Fruit fly (Drosophila melanogaster) whole organism, embryonic: ENCODE data around the gene fwd.

ENCODE experiments used
- Atf3 ChIP-seq: fragments of 200-800 bp; sonication (Bioruptor generic); optimal IDR thresholded peaks from 3 replicates; lab custom pipeline; 2016; ENCODE audit warnings: missing biosample characterization, missing genetic modification characterization
- Bteb2 ChIP-seq: fragments of 200-800 bp; sonication (Bioruptor generic); optimal IDR thresholded peaks from 2 replicates; lab custom pipeline; 2016; ENCODE audit warnings: missing biosample characterization, missing genetic modification characterization
- CG10979 ChIP-seq: fragments of 200-800 bp; sonication (Bioruptor generic); optimal IDR thresholded peaks from 2 replicates; lab custom pipeline; 2018; ENCODE audit warnings: missing biosample characterization, mild to moderate bottlenecking, missing genetic modification characterization, moderate library complexity
- CG11456 ChIP-seq: fragments of 200-800 bp; sonication (Bioruptor generic); IDR thresholded peaks from 3 replicates; pipeline ENCODE4 v1.3.6; 2022; ENCODE audit warnings: missing biosample characterization, missing genetic modification characterization
- CG12744 ChIP-seq: fragments of 200-800 bp; sonication (Bioruptor generic); optimal IDR thresholded peaks from 2 replicates; lab custom pipeline; 2016; ENCODE audit warnings: missing biosample characterization, missing genetic modification characterization
- CG14710 ChIP-seq: fragments of 200-800 bp; sonication (Bioruptor generic); optimal IDR thresholded peaks from 3 replicates; lab custom pipeline; 2019; ENCODE audit warnings: missing biosample characterization, mild to moderate bottlenecking, missing genetic modification characterization, moderate library complexity
- CG15011 ChIP-seq: fragments of 200-800 bp; sonication (Bioruptor generic); optimal IDR thresholded peaks from 3 replicates; lab custom pipeline; 2018; ENCODE audit warnings: missing biosample characterization, mild to moderate bottlenecking, missing genetic modification characterization
- CG15514 ChIP-seq: fragments of 200-800 bp; sonication (Bioruptor generic); optimal IDR thresholded peaks from 3 replicates; lab custom pipeline; 2017; ENCODE audit warnings: missing biosample characterization, missing genetic modification characterization, mild to moderate bottlenecking, moderate library complexity, missing genetic modification reagents
- CG15696 ChIP-seq: fragments of 200-800 bp; sonication (Bioruptor generic); optimal IDR thresholded peaks from 2 replicates; lab custom pipeline; 2019; ENCODE audit warnings: missing biosample characterization, mild to moderate bottlenecking, missing genetic modification characterization, moderate library complexity
- CG17186 ChIP-seq: fragments of 200-800 bp; sonication (Bioruptor generic); optimal IDR thresholded peaks from 3 replicates; lab custom pipeline; 2017; ENCODE audit warnings: missing biosample characterization, missing genetic modification reagents, missing genetic modification characterization
- CG17829 ChIP-seq: fragments of 200-800 bp; optimal IDR thresholded peaks from 2 replicates; lab custom pipeline; 2019; ENCODE audit warnings: missing biosample characterization, mild to moderate bottlenecking, missing genetic modification characterization, moderate library complexity
- CG18011 ChIP-seq: fragments of 200-800 bp; sonication (Bioruptor generic); optimal IDR thresholded peaks from 2 replicates; lab custom pipeline; 2017; ENCODE audit warnings: missing biosample characterization, missing genetic modification characterization, mild to moderate bottlenecking, moderate library complexity, missing genotype
- CG33213 ChIP-seq: fragments of 200-800 bp; sonication (Bioruptor generic); optimal IDR thresholded peaks from 3 replicates; lab custom pipeline; 2016; ENCODE audit warnings: missing biosample characterization, missing genetic modification characterization
- CG4820 ChIP-seq: fragments of 200-800 bp; sonication (Bioruptor generic); optimal IDR thresholded peaks from 3 replicates; lab custom pipeline; 2016; ENCODE audit warnings: missing biosample characterization, missing genetic modification characterization
- CG7372 ChIP-seq: fragments of 200-800 bp; sonication (Bioruptor generic); IDR thresholded peaks from 2 replicates; pipeline ENCODE4 v1.3.6; 2022; ENCODE audit warnings: missing biosample characterization, missing genetic modification characterization
- CG7556 ChIP-seq: fragments of 200-800 bp; sonication (Bioruptor generic); optimal IDR thresholded peaks from 2 replicates; lab custom pipeline; 2017; ENCODE audit warnings: missing biosample characterization, mild to moderate bottlenecking, missing genetic modification characterization
- CG8089 ChIP-seq: fragments of 200-800 bp; sonication (Bioruptor generic); optimal IDR thresholded peaks from 3 replicates; lab custom pipeline; 2016; ENCODE audit warnings: missing biosample characterization, missing genetic modification characterization
- CG9797 ChIP-seq: fragments of 200-800 bp; sonication (Bioruptor generic); optimal IDR thresholded peaks from 3 replicates; lab custom pipeline; 2018; ENCODE audit warnings: missing biosample characterization, mild to moderate bottlenecking, missing genetic modification characterization
- CHES-1-like ChIP-seq: fragments of 200-800 bp; sonication (Bioruptor generic); optimal IDR thresholded peaks from 2 replicates; lab custom pipeline; 2016; ENCODE audit warnings: missing biosample characterization, missing genetic modification characterization
- CrebB ChIP-seq: fragments of 200-800 bp; sonication (Bioruptor generic); optimal IDR thresholded peaks from 3 replicates; lab custom pipeline; 2018; ENCODE audit warnings: missing biosample characterization, mild to moderate bottlenecking, missing genetic modification characterization
- D19B ChIP-seq: fragments of 200-800 bp; sonication (Bioruptor generic); optimal IDR thresholded peaks from 2 replicates; lab custom pipeline; 2017; ENCODE audit warnings: missing biosample characterization, mild to moderate bottlenecking, missing genetic modification characterization
- Dll ChIP-seq: fragments of 200-800 bp; sonication (Bioruptor generic); IDR thresholded peaks from 4 replicates; pipeline ENCODE4 v1.3.6; 2022; ENCODE audit warnings: missing biosample characterization, missing genetic modification characterization; ENCODE audit not compliant: partially characterized antibody
- H2.0 ChIP-seq: fragments of 200-800 bp; sonication (Bioruptor generic); IDR thresholded peaks from 2 replicates; pipeline ENCODE4 v1.3.6; 2022; ENCODE audit warnings: missing biosample characterization, missing genetic modification characterization
- HLH4C ChIP-seq: fragments of 200-800 bp; sonication (Bioruptor generic); IDR thresholded peaks from 3 replicates; pipeline ENCODE4 v1.3.6; 2022; ENCODE audit warnings: missing biosample characterization, missing genetic modification characterization; ENCODE audit not compliant: partially characterized antibody
- Mes4 ChIP-seq: fragments of 200-800 bp; sonication (Bioruptor generic); optimal IDR thresholded peaks from 2 replicates; lab custom pipeline; 2016; ENCODE audit warnings: missing biosample characterization, missing genetic modification characterization
- Nf-YB ChIP-seq: fragments of 200-800 bp; sonication (Bioruptor generic); optimal IDR thresholded peaks from 3 replicates; lab custom pipeline; 2019; ENCODE audit warnings: missing biosample characterization, mild to moderate bottlenecking, missing genetic modification characterization, moderate library complexity
- Optix ChIP-seq: fragments of 200-800 bp; sonication (Bioruptor generic); IDR thresholded peaks from 3 replicates; pipeline ENCODE4 v1.3.6; 2022; ENCODE audit warnings: missing biosample characterization, missing genetic modification characterization
- Scr ChIP-seq: fragments of 200-800 bp; sonication (Bioruptor generic); IDR thresholded peaks from 2 replicates; pipeline ENCODE4 v1.3.6; 2022; ENCODE audit warnings: missing biosample characterization, missing genetic modification characterization; ENCODE audit not compliant: partially characterized antibody
- Side ChIP-seq: fragments of 200-800 bp; sonication (Bioruptor generic); optimal IDR thresholded peaks from 2 replicates; lab custom pipeline; 2016; ENCODE audit warnings: missing biosample characterization, missing genetic modification characterization
- Sry-δ ChIP-seq: fragments of 200-800 bp; sonication (Bioruptor generic); optimal IDR thresholded peaks from 2 replicates; lab custom pipeline; 2016; ENCODE audit warnings: missing biosample characterization, missing genetic modification characterization
- Ssrp ChIP-seq: fragments of 200-800 bp; sonication (Bioruptor generic); optimal IDR thresholded peaks from 2 replicates; lab custom pipeline; 2018; ENCODE audit warnings: missing biosample characterization, mild to moderate bottlenecking, missing genetic modification characterization, moderate library complexity
- Xrp1 ChIP-seq: fragments of 200-800 bp; sonication (Bioruptor generic); IDR thresholded peaks from 2 replicates; pipeline ENCODE4 v1.3.6; 2022; ENCODE audit warnings: missing biosample characterization, missing genetic modification characterization
- ci ChIP-seq: fragments of 200-800 bp; sonication (Bioruptor generic); IDR thresholded peaks from 3 replicates; pipeline ENCODE4 v1.3.6; 2022; ENCODE audit warnings: missing biosample characterization, missing genetic modification characterization
- crp ChIP-seq, 2 experiments: fragments of 200-800 bp; sonication (Bioruptor generic); optimal IDR thresholded peaks; 2 replicates in 1 of 2; 3 replicates in 1 of 2; lab custom pipeline; 2017; ENCODE audit warnings: missing biosample characterization in 2 of 2, missing genetic modification characterization in 2 of 2, mild to moderate bottlenecking in 1 of 2, moderate library complexity in 1 of 2
- dm ChIP-seq: fragments of 200-800 bp; sonication (Bioruptor generic); optimal IDR thresholded peaks from 3 replicates; lab custom pipeline; 2016; ENCODE audit warnings: missing biosample characterization, missing genetic modification characterization
- dysf ChIP-seq: fragments of 200-800 bp; sonication (Bioruptor generic); IDR thresholded peaks from 3 replicates; pipeline ENCODE4 v1.3.6; 2022; ENCODE audit warnings: missing biosample characterization, missing genetic modification characterization
- ems ChIP-seq: fragments of 200-800 bp; sonication (Bioruptor generic); optimal IDR thresholded peaks from 3 replicates; lab custom pipeline; 2016; ENCODE audit warnings: missing biosample characterization, missing genetic modification characterization
- fu2 ChIP-seq: fragments of 200-800 bp; sonication (Bioruptor generic); optimal IDR thresholded peaks from 2 replicates; lab custom pipeline; 2016; ENCODE audit warnings: missing biosample characterization, missing genetic modification characterization
- h ChIP-seq: fragments of >200 bp; optimal IDR thresholded peaks from 2 replicates; lab custom pipeline; 2017
- insv ChIP-seq, 2 experiments: fragments of 200-800 bp; sonication (Bioruptor generic); optimal IDR thresholded peaks; 3 replicates each; lab custom pipeline; 2016 to 2018; ENCODE audit warnings: missing biosample characterization in 2 of 2, missing genetic modification characterization in 2 of 2
- lola ChIP-seq, 3 experiments: fragments of >200 bp in 2 of 3; fragments of 200-800 bp in 1 of 3; sonication (Bioruptor generic) in 1 of 3; optimal IDR thresholded peaks; 2 replicates each; lab custom pipeline; 2017 to 2019; ENCODE audit warnings: missing biosample characterization in 3 of 3, missing genetic modification characterization in 3 of 3, mild to moderate bottlenecking in 1 of 3, moderate library complexity in 1 of 3
- nau ChIP-seq: fragments of 200-800 bp; sonication (Bioruptor generic); optimal IDR thresholded peaks from 3 replicates; lab custom pipeline; 2017; ENCODE audit warnings: missing biosample characterization, mild to moderate bottlenecking, missing genetic modification characterization, missing genetic modification reagents
- otp ChIP-seq: fragments of 200-800 bp; sonication (Bioruptor generic); IDR thresholded peaks from 3 replicates; pipeline ENCODE4, ENCODE4 v1.3.6; 2022; ENCODE audit warnings: missing biosample characterization, missing genetic modification characterization
- pfk ChIP-seq: fragments of 200-800 bp; sonication (Bioruptor generic); optimal IDR thresholded peaks from 2 replicates; lab custom pipeline; 2018; ENCODE audit warnings: missing biosample characterization, mild to moderate bottlenecking, missing genetic modification characterization, moderate library complexity
- pho ChIP-seq: fragments of 200-800 bp; sonication (Bioruptor generic); optimal IDR thresholded peaks from 2 replicates; lab custom pipeline; 2016; ENCODE audit warnings: missing biosample characterization, missing genetic modification characterization
- pum ChIP-seq: fragments of 200-800 bp; sonication (Bioruptor generic); optimal IDR thresholded peaks from 2 replicates; lab custom pipeline; 2016; ENCODE audit warnings: missing biosample characterization, missing genetic modification characterization
- slbo ChIP-seq: fragments of 200-800 bp; sonication (Bioruptor generic); IDR thresholded peaks from 2 replicates; pipeline ENCODE4 v1.3.6; 2022; ENCODE audit warnings: missing biosample characterization, missing genetic modification characterization
- ssp ChIP-seq: fragments of 200-800 bp; sonication (Bioruptor generic); IDR thresholded peaks from 2 replicates; pipeline ENCODE4 v1.3.6; 2022; ENCODE audit warnings: missing biosample characterization, missing genetic modification characterization
- vnd ChIP-seq: fragments of 200-800 bp; sonication (Bioruptor generic); IDR thresholded peaks from 3 replicates; pipeline ENCODE4 v1.3.6; 2022; ENCODE audit warnings: missing biosample characterization, missing genetic modification characterization; ENCODE audit not compliant: partially characterized antibody
- zfh1 ChIP-seq: fragments of 200-800 bp; sonication (Bioruptor generic); IDR thresholded peaks from 3 replicates; pipeline ENCODE4 v1.3.6; 2022; ENCODE audit warnings: missing biosample characterization, missing genetic modification characterization

The fwd gene

dm6 chr3L:361201-361600, 41.5 kb upstream of the fwd start, which contains the start of the genes Cdc5 and CG1233 (continued):
- TF ChIP-seq Ssrp (tag; lab: Kevin White, UChicago) (peak; percentile 12), CG8089 (GFP tag; lab: Kevin White, UChicago) (peak; percentile 17), zfh1 (GFP tag; lab: Robert Waterston, UW) (peak; percentile 63; the same call in 1 of the 3 replicates), pho (peak; percentile 50), CG14710 (tag; lab: Kevin White, UChicago) (peak; percentile 84), CrebB (no peak), insv (GFP tag; optimal IDR thresholded peaks at IDR 0.05; lab: Kevin White, UChicago) (peak in 1 of 2 experiments; percentile 10), CG33213 (GFP tag; lab: Kevin White, UChicago) (peak; percentile 27), dysf (GFP tag; lab: Robert Waterston, UW) (0 out of 3 replicates have a peak, but pooled peaks have one; percentile 44), CG11456 (no peak), ci (GFP tag; lab: Robert Waterston, UW) (peak; percentile 78), CG15011 (GFP tag; lab: Kevin White, UChicago) (no peak), CG7372 (GFP tag; lab: Robert Waterston, UW) (no peak), CG17186 (peak; percentile 32), H2.0 (GFP tag; lab: Robert Waterston, UW) (no peak), pfk (GFP tag; lab: Kevin White, UChicago) (no peak), CG4820 (GFP tag; lab: Kevin White, UChicago) (no peak), ems (peak; percentile 50), slbo (GFP tag; lab: Robert Waterston, UW) (peak; percentile 49; the same call in 1 of the 2 replicates), CG17829 (tag; lab: Kevin White, UChicago) (peak; percentile 71), dm (GFP tag; lab: Kevin White, UChicago) (peak; percentile 38), Nf-YB (GFP tag; lab: Kevin White, UChicago) (peak; percentile 24), nau (no peak), Sry-δ (peak; percentile 81), CG15696 (tag; lab: Kevin White, UChicago) (peak; percentile 65), CG12744 (peak; percentile 34), CG18011 (GFP tag; lab: Kevin White, UChicago) (peak; percentile 58), crp (GFP tag; optimal IDR thresholded peaks at IDR 0.05; lab: Kevin White, UChicago) (peak; percentile 92 to 98), vnd (peak; percentile 49; the same call in 2 of the 3 replicates), CHES-1-like (GFP tag; lab: Kevin White, UChicago) (peak; percentile 35), Atf3 (peak; percentile 15), Side (GFP tag; lab: Kevin White, UChicago) (no peak), fu2 (GFP tag; lab: Kevin White, UChicago) (peak; percentile 18), D19B (GFP tag; lab: Kevin White, UChicago) (no peak), CG10979 (tag; lab: Kevin White, UChicago) (peak; percentile 69), Xrp1 (GFP tag; lab: Robert Waterston, UW) (peak; percentile 59; the same call in 1 of the 2 replicates), Optix (GFP tag; lab: Robert Waterston, UW) (0 out of 3 replicates have a peak, but pooled peaks have one; percentile 8), Scr (GFP tag; lab: Robert Waterston, UW) (peak; percentile 60), CG7556 (GFP tag; lab: Kevin White, UChicago) (no peak), CG9797 (peak; percentile 97), Bteb2 (GFP tag; lab: Kevin White, UChicago) (peak; percentile 2), Mes4 (GFP tag; lab: Kevin White, UChicago) (peak; percentile 31), CG15514 (GFP tag; lab: Kevin White, UChicago) (peak; percentile 64), lola (GFP tag; optimal IDR thresholded peaks at IDR 0.05; lab: Kevin White, UChicago) (peak in 1 of 3 experiments; percentile 70), Dll (GFP tag; lab: Robert Waterston, UW) (peak; percentile 71), pum (GFP tag; lab: Kevin White, UChicago) (peak; percentile 5), ssp (peak; percentile 30; the same call in 1 of the 2 replicates), HLH4C (GFP tag; lab: Robert Waterston, UW) (peak; percentile 43), otp (GFP tag; lab: Robert Waterston, UW) (no peak), h (lab: Kevin White, UChicago) (no peak)
